Fruit fly (Drosophila melanogaster): ENCODE measurements around the gene t-cup.
A peak's percentile ranks its signal among the peaks of the same experiment; 100 is the strongest.

Gene t-cup

dm6 chr2L:12472988-12473387, 24.1 kb downstream of the t-cup start:
- no peak for TF ChIP-seq CG7101 (tag; optimal IDR thresholded peaks at IDR 0.05)
- TF ChIP-seq cnc (optimal IDR thresholded peaks at IDR 0.05), result no peak
- TF ChIP-seq Crg-1 (GFP tag; optimal IDR thresholded peaks at IDR 0.05), result no peak
- no peak for TF ChIP-seq toe (GFP tag; optimal IDR thresholded peaks at IDR 0.05)
- no peak for TF ChIP-seq tj (GFP tag; optimal IDR thresholded peaks at IDR 0.05)
- no peak for TF ChIP-seq CG5204 (GFP tag; optimal IDR thresholded peaks at IDR 0.05)
- no peak for TF ChIP-seq cic (GFP tag; optimal IDR thresholded peaks at IDR 0.05)
- no peak for TF ChIP-seq Hr96 (GFP tag; optimal IDR thresholded peaks at IDR 0.05)
- TF ChIP-seq CG1620 (GFP tag; optimal IDR thresholded peaks at IDR 0.05), result no peak

dm6 chr2L:12471937-12472336, 25.2 kb downstream of the t-cup start:
- TF ChIP-seq Clk (GFP tag; optimal IDR thresholded peaks at IDR 0.05) (no peak), CG12768 (GFP tag; optimal IDR thresholded peaks at IDR 0.05) (no peak), kay (GFP tag; ENCODE audit: borderline replicate concordance) (no peak), toe (GFP tag; optimal IDR thresholded peaks at IDR 0.05) (no peak), Crg-1 (GFP tag; optimal IDR thresholded peaks at IDR 0.05) (no peak), Mnt (GFP tag; optimal IDR thresholded peaks at IDR 0.05) (no peak), CG1620 (GFP tag; optimal IDR thresholded peaks at IDR 0.05) (no peak), CG5204 (GFP tag; optimal IDR thresholded peaks at IDR 0.05) (no peak), pad (GFP tag; optimal IDR thresholded peaks at IDR 0.05) (no peak), cnc (optimal IDR thresholded peaks at IDR 0.05) (no peak), Hr96 (GFP tag; optimal IDR thresholded peaks at IDR 0.05) (no peak), tj (GFP tag; optimal IDR thresholded peaks at IDR 0.05) (no peak)

dm6 chr2L:12469235-12469634, 27.9 kb downstream of the t-cup start:
- no peak for TF ChIP-seq Crg-1 (GFP tag; optimal IDR thresholded peaks at IDR 0.05)
- TF ChIP-seq CG33017 (tag; optimal IDR thresholded peaks at IDR 0.05), result no peak
- no peak for TF ChIP-seq CG12768 (GFP tag; optimal IDR thresholded peaks at IDR 0.05)
- no peak for TF ChIP-seq CG5204 (GFP tag; optimal IDR thresholded peaks at IDR 0.05)
- TF ChIP-seq CG14711 (tag; optimal IDR thresholded peaks at IDR 0.05), result no peak
- TF ChIP-seq Hr96 (GFP tag; optimal IDR thresholded peaks at IDR 0.05), result no peak
- TF ChIP-seq tj (GFP tag; optimal IDR thresholded peaks at IDR 0.05), result no peak
- TF ChIP-seq bab1 (GFP tag; optimal IDR thresholded peaks at IDR 0.05), result no peak
- no peak for TF ChIP-seq CG1620 (GFP tag; optimal IDR thresholded peaks at IDR 0.05)
- TF ChIP-seq CG7045 (GFP tag; optimal IDR thresholded peaks at IDR 0.05), result no peak
- TF ChIP-seq cic (GFP tag; optimal IDR thresholded peaks at IDR 0.05), result no peak
- no peak for TF ChIP-seq CG7101 (tag; optimal IDR thresholded peaks at IDR 0.05)
- TF ChIP-seq toe (GFP tag; optimal IDR thresholded peaks at IDR 0.05), result no peak
- TF ChIP-seq pad (GFP tag; optimal IDR thresholded peaks at IDR 0.05), result no peak
- no peak for TF ChIP-seq cnc (optimal IDR thresholded peaks at IDR 0.05)
- no peak for TF ChIP-seq Mnt (GFP tag; optimal IDR thresholded peaks at IDR 0.05)
- no peak for TF ChIP-seq CG11617 (GFP tag; optimal IDR thresholded peaks at IDR 0.05)
- no peak for TF ChIP-seq Clk (GFP tag; optimal IDR thresholded peaks at IDR 0.05)

- TF ChIP-seq bab1 (GFP tag; optimal IDR thresholded peaks at IDR 0.05) (no peak), Crg-1 (GFP tag; optimal IDR thresholded peaks at IDR 0.05) (no peak), CG5204 (GFP tag; optimal IDR thresholded peaks at IDR 0.05) (no peak), CG33017 (tag; optimal IDR thresholded peaks at IDR 0.05) (no peak), ovo (GFP tag; optimal IDR thresholded peaks at IDR 0.05) (no peak), CG7101 (tag; optimal IDR thresholded peaks at IDR 0.05) (no peak), CG1620 (GFP tag; optimal IDR thresholded peaks at IDR 0.05) (no peak), pad (GFP tag; optimal IDR thresholded peaks at IDR 0.05) (no peak), kay (GFP tag; ENCODE audit: borderline replicate concordance) (no peak), cic (GFP tag; optimal IDR thresholded peaks at IDR 0.05) (no peak), CG7045 (GFP tag; optimal IDR thresholded peaks at IDR 0.05) (no peak), cnc (optimal IDR thresholded peaks at IDR 0.05) (no peak), tj (GFP tag; optimal IDR thresholded peaks at IDR 0.05) (no peak), CG14711 (tag; optimal IDR thresholded peaks at IDR 0.05) (no peak), toe (GFP tag; optimal IDR thresholded peaks at IDR 0.05) (no peak)
Measured at dm6 chr2L:12468813-12469212, 28.3 kb downstream of the t-cup start.

- TF ChIP-seq CG1620 (GFP tag; optimal IDR thresholded peaks at IDR 0.05) (no peak), cic (GFP tag; optimal IDR thresholded peaks at IDR 0.05) (peak; percentile 17), Mnt (GFP tag; optimal IDR thresholded peaks at IDR 0.05) (no peak), tj (GFP tag; optimal IDR thresholded peaks at IDR 0.05) (peak; percentile 19), kay (GFP tag; ENCODE audit: borderline replicate concordance) (no peak), ovo (GFP tag; optimal IDR thresholded peaks at IDR 0.05) (no peak), CG7101 (tag; optimal IDR thresholded peaks at IDR 0.05) (peak; percentile 12), CG14711 (tag; optimal IDR thresholded peaks at IDR 0.05) (peak; percentile 13), CG33017 (tag; optimal IDR thresholded peaks at IDR 0.05) (peak; percentile 33), CG12768 (GFP tag; optimal IDR thresholded peaks at IDR 0.05) (no peak), CG5204 (GFP tag; optimal IDR thresholded peaks at IDR 0.05) (no peak), pad (GFP tag; optimal IDR thresholded peaks at IDR 0.05) (no peak), Clk (GFP tag; optimal IDR thresholded peaks at IDR 0.05) (no peak)
Measured at dm6 chr2L:12467673-12468072, 29.5 kb downstream of the t-cup start.

- TF ChIP-seq CG33017 (tag; optimal IDR thresholded peaks at IDR 0.05), result no peak
- no peak for TF ChIP-seq tj (GFP tag; optimal IDR thresholded peaks at IDR 0.05)
- TF ChIP-seq bab1 (GFP tag; optimal IDR thresholded peaks at IDR 0.05), result no peak
- TF ChIP-seq CG5204 (GFP tag; optimal IDR thresholded peaks at IDR 0.05), result no peak
- TF ChIP-seq CG1620 (GFP tag; optimal IDR thresholded peaks at IDR 0.05), result no peak
- TF ChIP-seq CG14711 (tag; optimal IDR thresholded peaks at IDR 0.05), result no peak
- no peak for TF ChIP-seq Clk (GFP tag; optimal IDR thresholded peaks at IDR 0.05)
- TF ChIP-seq cnc (optimal IDR thresholded peaks at IDR 0.05), result no peak
- TF ChIP-seq Mnt (GFP tag; optimal IDR thresholded peaks at IDR 0.05), result no peak
- TF ChIP-seq Crg-1 (GFP tag; optimal IDR thresholded peaks at IDR 0.05), result no peak
Measured at dm6 chr2L:12466506-12467043, 30.6 kb downstream of the t-cup start.

All from whole organism, adult.